Worm (Caenorhabditis elegans) whole organism, L1 larva: Measurements from ENCODE around the gene F55G11.8.

ENCODE experiments used
- C04F5.9 ChIP-seq: sonication (generic microtip); optimal IDR thresholded peaks from 2 replicates; lab custom pipeline; 2016; ENCODE audit warnings: missing genetic modification characterization, missing compliant biosample characterization
- alr-1 ChIP-seq: fragments of 200-800 bp; sonication (Bioruptor generic); optimal IDR thresholded peaks from 2 replicates; lab custom pipeline; 2018; ENCODE audit warnings: borderline replicate concordance, mild to moderate bottlenecking, missing genetic modification characterization, missing compliant biosample characterization
- fos-1 ChIP-seq: fragments of 150-350 bp; optimal IDR thresholded peaks from 2 replicates; lab custom pipeline; 2014; ENCODE audit warnings: missing biosample characterization, missing genetic modification characterization
- mef-2 ChIP-seq: fragments of 150-350 bp; optimal IDR thresholded peaks from 2 replicates; lab custom pipeline; 2014; ENCODE audit warnings: missing biosample characterization, missing genetic modification characterization
- nhr-71 ChIP-seq: sonication (generic microtip); optimal IDR thresholded peaks from 2 replicates; lab custom pipeline; 2016; ENCODE audit warnings: mild to moderate bottlenecking, missing genetic modification characterization, moderate library complexity, missing compliant biosample characterization
- skn-1 ChIP-seq: fragments of 150-350 bp; optimal IDR thresholded peaks from 2 replicates; lab custom pipeline; 2014; ENCODE audit warnings: missing biosample characterization, missing genetic modification characterization
- snpc-4 ChIP-seq: fragments of 150-350 bp; optimal IDR thresholded peaks from 2 replicates; lab custom pipeline; 2014; ENCODE audit warnings: missing biosample characterization, missing genetic modification characterization
- sox-4 ChIP-seq: sonication (generic microtip); optimal IDR thresholded peaks from 2 replicates; lab custom pipeline; 2016; ENCODE audit warnings: missing genetic modification characterization, missing compliant biosample characterization
- tbx-2 ChIP-seq: sonication (generic microtip); optimal IDR thresholded peaks from 2 replicates; lab custom pipeline; 2016; ENCODE audit warnings: missing genetic modification characterization, missing compliant biosample characterization

DNA sequence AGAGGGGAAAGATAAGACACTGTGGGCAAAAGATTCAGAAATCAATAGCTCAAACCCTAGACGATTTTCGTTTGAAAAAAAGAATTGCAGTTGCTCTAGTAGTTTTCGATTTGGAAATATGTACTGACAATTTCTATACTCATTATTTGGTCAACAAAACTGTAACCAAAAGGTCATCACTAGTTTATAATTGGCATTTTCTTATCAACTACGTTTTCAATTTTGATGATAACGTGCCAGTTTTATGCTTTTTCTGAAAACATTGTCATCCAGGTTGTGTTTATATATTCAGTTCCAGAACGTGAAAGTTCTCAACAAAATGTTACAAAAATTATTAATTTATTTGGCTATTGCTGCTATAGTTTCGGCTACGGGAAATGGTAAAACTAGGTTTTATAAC is at the start of gene F55G11.8:
- no peak for TF ChIP-seq alr-1
- no peak for TF ChIP-seq skn-1 (tag; lab: Kevin White, UChicago)
- no peak for TF ChIP-seq sox-4 (tag; lab: Kevin White, UChicago)
- no peak for TF ChIP-seq tbx-2 (tag; lab: Kevin White, UChicago)
- TF ChIP-seq nhr-71 (tag; lab: Kevin White, UChicago) = no peak
- no peak for TF ChIP-seq C04F5.9 (tag; lab: Kevin White, UChicago)
- TF ChIP-seq fos-1 (tag; lab: Kevin White, UChicago) = no peak
- no peak for TF ChIP-seq mef-2 (tag; lab: Kevin White, UChicago)
- TF ChIP-seq snpc-4 (tag; lab: Kevin White, UChicago) = no peak
